Comparison of ENCODE assay signal across 2 fruit fly cellular contexts in the genomic region with DNA sequence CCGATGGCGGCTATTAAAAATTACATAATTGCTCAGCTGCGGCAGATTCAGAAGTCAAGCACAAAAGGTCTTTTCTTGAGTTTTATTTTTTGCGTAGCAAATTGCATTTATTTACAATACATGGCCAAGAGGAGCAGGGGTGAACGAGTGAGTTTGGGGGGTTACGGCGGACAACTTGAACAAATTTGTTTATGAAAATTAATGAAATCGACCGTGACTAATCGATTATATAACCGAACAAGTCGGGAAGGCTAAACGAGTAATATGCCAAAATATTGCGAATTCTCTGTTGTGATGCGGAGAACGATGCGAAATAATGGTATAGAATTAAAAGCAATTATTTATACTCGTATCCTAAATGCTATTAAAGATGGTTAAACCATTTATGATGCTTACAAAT.
A peak's percentile ranks its signal among the peaks of the same experiment; 100 is the strongest.
TF ChIP-seq lines count a peak whose summit lies in the region.

No protein-coding gene starts in this region.

- no peak for TF ChIP-seq CTCF in whole organism, embryonic (GFP tag; optimal IDR thresholded peaks at IDR 0.05; lab: Kevin White, UChicago)

TF ChIP-seq in whole organism, adult, 20 proteins besides CTCF, POLR2A, EP300 and RAD21:
- TF ChIP-seq tj (GFP tag; optimal IDR thresholded peaks at IDR 0.05; lab: Kevin White, UChicago) (no peak), toe (GFP tag; optimal IDR thresholded peaks at IDR 0.05; lab: Kevin White, UChicago) (peak; percentile 10), kay (GFP tag; lab: Kevin White, UChicago; ENCODE audit: borderline replicate concordance) (no peak), cnc (optimal IDR thresholded peaks at IDR 0.05; lab: Kevin White, UChicago) (no peak), CG7101 (tag; optimal IDR thresholded peaks at IDR 0.05; lab: Kevin White, UChicago) (no peak), Hr96 (GFP tag; optimal IDR thresholded peaks at IDR 0.05; lab: Kevin White, UChicago) (no peak), bab1 (GFP tag; optimal IDR thresholded peaks at IDR 0.05; lab: Kevin White, UChicago) (no peak)

TF ChIP-seq in whole organism, embryonic, 481 proteins besides CTCF, POLR2A, EP300 and RAD21:
- TF ChIP-seq ssp (GFP tag; IDR thresholded peaks at IDR 0.05; lab: Robert Waterston, UW): no peak
- TF ChIP-seq gsb-n (tag; optimal IDR thresholded peaks at IDR 0.05; lab: Kevin White, UChicago): peak; percentile 75
- TF ChIP-seq CG12155 (GFP tag; optimal IDR thresholded peaks at IDR 0.05; lab: Kevin White, UChicago): no peak
- no peak for TF ChIP-seq cwo (GFP tag; optimal IDR thresholded peaks at IDR 0.05; lab: Kevin White, UChicago)
- no peak for TF ChIP-seq run (tag; optimal IDR thresholded peaks at IDR 0.05; lab: Kevin White, UChicago)
- TF ChIP-seq Neu2 (GFP tag; optimal IDR thresholded peaks at IDR 0.05; lab: Kevin White, UChicago; ENCODE audit: borderline replicate concordance): no peak
- no peak for TF ChIP-seq Optix (GFP tag; IDR thresholded peaks at IDR 0.05; lab: Robert Waterston, UW)
- no peak for TF ChIP-seq Ssrp (tag; optimal IDR thresholded peaks at IDR 0.05; lab: Kevin White, UChicago)
- TF ChIP-seq Pdp1 (GFP tag; optimal IDR thresholded peaks at IDR 0.05; lab: Kevin White, UChicago): peak in 1 of 2 experiments; percentile 88
- no peak for TF ChIP-seq dimm (GFP tag; IDR thresholded peaks at IDR 0.05; lab: Robert Waterston, UW)
- no peak for TF ChIP-seq sima (GFP tag; optimal IDR thresholded peaks at IDR 0.05; lab: Kevin White, UChicago)
- TF ChIP-seq lmd (GFP tag; IDR thresholded peaks at IDR 0.05; lab: Robert Waterston, UW): no peak
- no peak for TF ChIP-seq eve (GFP tag; optimal IDR thresholded peaks at IDR 0.05; lab: Kevin White, UChicago)
